Worm (Caenorhabditis elegans): ENCODE data around the gene ZK177.1.

DNA sequence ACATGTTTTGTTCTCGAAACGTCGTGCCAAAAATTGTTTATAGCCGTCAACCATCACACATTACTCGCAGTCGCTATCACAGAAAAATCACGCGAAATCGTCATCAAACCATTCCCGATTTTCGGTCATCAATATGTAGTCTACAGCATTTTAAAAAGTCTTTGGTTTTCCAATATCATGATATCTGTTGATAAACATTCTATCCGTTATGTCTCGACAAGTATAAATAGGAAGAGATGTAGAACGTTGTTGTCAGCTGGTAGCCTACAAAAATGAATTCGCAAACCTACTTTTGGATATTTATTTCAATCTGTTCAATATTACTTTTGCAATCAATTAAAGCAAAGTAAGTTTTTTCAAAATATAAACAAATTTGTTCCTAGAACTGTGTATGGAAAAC, 31.6 kb upstream of the ZK177.1 start, which contains the start of gene F12A10.1:
- TF ChIP-seq ref-1 (GFP tag; conservative IDR thresholded peaks at IDR 0.05) (no peak), med-1 (GFP tag; optimal IDR thresholded peaks at IDR 0.05; ENCODE audit: insufficient read depth) (no peak), ztf-23 (GFP tag; IDR thresholded peaks at IDR 0.05) (no peak), T22C8.4 (GFP tag; IDR thresholded peaks at IDR 0.05) (no peak), tab-1 (GFP tag; IDR thresholded peaks at IDR 0.05) (no peak), flt-1 (GFP tag; IDR thresholded peaks at IDR 0.05) (no peak), klf-2 (GFP tag; conservative IDR thresholded peaks at IDR 0.05) (no peak)

Measured in whole organism, midembryonic.